Fruit fly (Drosophila melanogaster): Measurements from ENCODE around the gene ppk10.
A peak's percentile ranks its signal among the peaks of the same experiment; 100 is the strongest.

Gene ppk10

dm6 chr2L:10408122-10408576 is 44.0 kb downstream of the ppk10 start, which contains the start of the genes Ip259 and RpS27A (continued):
- TF ChIP-seq Jarid2 (GFP tag; optimal IDR thresholded peaks at IDR 0.05) (no peak), inv (GFP tag; IDR thresholded peaks at IDR 0.05; ENCODE audit: partially characterized antibody) (no peak), CG6654 (GFP tag; optimal IDR thresholded peaks at IDR 0.05) (peak; percentile 22), sim (GFP tag; IDR thresholded peaks at IDR 0.05) (peak; percentile 64; the same call in 1 of the 2 replicates), ewg (GFP tag; optimal IDR thresholded peaks at IDR 0.05) (peak; percentile 64), lilli (GFP tag; optimal IDR thresholded peaks at IDR 0.05) (peak; percentile 48), tna (GFP tag; IDR thresholded peaks at IDR 0.05; ENCODE audit: partially characterized antibody) (no peak; the same call in 1 of the 2 replicates), CG10959 (GFP tag; IDR thresholded peaks at IDR 0.05) (peak; percentile 41; the same call in 1 of the 2 replicates), CG7987 (GFP tag; optimal IDR thresholded peaks at IDR 0.05) (peak; percentile 91), Meics (GFP tag; optimal IDR thresholded peaks at IDR 0.05) (peak; percentile 91), Hmr (GFP tag; optimal IDR thresholded peaks at IDR 0.05) (no peak), CG2712 (tag; optimal IDR thresholded peaks at IDR 0.05) (peak; percentile 79), fd102C (GFP tag; optimal IDR thresholded peaks at IDR 0.05) (peak; percentile 2), mam (GFP tag; optimal IDR thresholded peaks at IDR 0.05) (peak; percentile 71), tll (GFP tag; optimal IDR thresholded peaks at IDR 0.05) (no peak), CG31441 (GFP tag; IDR thresholded peaks at IDR 0.05) (no peak; the same call in 1 of the 2 replicates), Xbp1 (GFP tag; optimal IDR thresholded peaks at IDR 0.05) (peak; percentile 75), NFAT (GFP tag; IDR thresholded peaks at IDR 0.05) (no peak; the same call in 1 of the 2 replicates), dysf (GFP tag; IDR thresholded peaks at IDR 0.05) (peak; percentile 77; the same call in 1 of the 3 replicates), CG4360 (GFP tag; IDR thresholded peaks at IDR 0.05) (0 out of 2 replicates have a peak, but pooled peaks have one; percentile 40), tup (GFP tag; optimal IDR thresholded peaks at IDR 0.05) (no peak), Stat92E (GFP tag; optimal IDR thresholded peaks at IDR 0.05) (peak in 1 of 3 experiments; percentile 65), pfk (GFP tag; optimal IDR thresholded peaks at IDR 0.05) (peak; percentile 96), psq (GFP tag; optimal IDR thresholded peaks at IDR 0.05) (peak; percentile 27), BEAF-32 (GFP tag; optimal IDR thresholded peaks at IDR 0.05) (peak; percentile 40), CG10209 (GFP tag; optimal IDR thresholded peaks at IDR 0.05) (peak; percentile 80), Mad (GFP tag; optimal IDR thresholded peaks at IDR 0.05) (peak; percentile 46), YL-1 (GFP tag; optimal IDR thresholded peaks at IDR 0.05) (peak; percentile 93), CG6254 (GFP tag; optimal IDR thresholded peaks at IDR 0.05) (peak; percentile 18), CG14860 (GFP tag; IDR thresholded peaks at IDR 0.05; ENCODE audit: partially characterized antibody) (no peak), bigmax (GFP tag; optimal IDR thresholded peaks at IDR 0.05) (no peak), gfzf (GFP tag; optimal IDR thresholded peaks at IDR 0.05) (peak; percentile 2), chif (GFP tag; optimal IDR thresholded peaks at IDR 0.05) (peak; percentile 53 to 75), Ets97D (GFP tag; optimal IDR thresholded peaks at IDR 0.05) (peak; percentile 99), CG4730 (GFP tag; IDR thresholded peaks at IDR 0.05) (peak; percentile 35; the same call in 1 of the 2 replicates), Atf-2 (GFP tag; optimal IDR thresholded peaks at IDR 0.05) (peak; percentile 47), CG31224 (GFP tag; IDR thresholded peaks at IDR 0.05) (peak; percentile 62), hbn (GFP tag; IDR thresholded peaks at IDR 0.05; ENCODE audit: partially characterized antibody) (no peak), bsh (GFP tag; optimal IDR thresholded peaks at IDR 0.05) (peak in 1 of 2 experiments; percentile 61), scrt (GFP tag; optimal IDR thresholded peaks at IDR 0.05) (peak; percentile 74), CG6813 (GFP tag; optimal IDR thresholded peaks at IDR 0.05) (peak; percentile 83), Sox100B (GFP tag; optimal IDR thresholded peaks at IDR 0.05) (peak; percentile 66), zen2 (GFP tag; IDR thresholded peaks at IDR 0.05; ENCODE audit: partially characterized antibody) (no peak), CG9609 (GFP tag; optimal IDR thresholded peaks at IDR 0.05) (peak; percentile 62), CG7271 (tag; optimal IDR thresholded peaks at IDR 0.05) (peak; percentile 82), HHEX (GFP tag; optimal IDR thresholded peaks at IDR 0.05) (peak; percentile 82), zf30C (GFP tag; optimal IDR thresholded peaks at IDR 0.05) (no peak), CTCF (GFP tag; optimal IDR thresholded peaks at IDR 0.05) (no peak)

All from whole organism, embryonic.